Fruit fly (Drosophila melanogaster): ENCODE results near the gene CG42728.

The CG42728 gene

DNA sequence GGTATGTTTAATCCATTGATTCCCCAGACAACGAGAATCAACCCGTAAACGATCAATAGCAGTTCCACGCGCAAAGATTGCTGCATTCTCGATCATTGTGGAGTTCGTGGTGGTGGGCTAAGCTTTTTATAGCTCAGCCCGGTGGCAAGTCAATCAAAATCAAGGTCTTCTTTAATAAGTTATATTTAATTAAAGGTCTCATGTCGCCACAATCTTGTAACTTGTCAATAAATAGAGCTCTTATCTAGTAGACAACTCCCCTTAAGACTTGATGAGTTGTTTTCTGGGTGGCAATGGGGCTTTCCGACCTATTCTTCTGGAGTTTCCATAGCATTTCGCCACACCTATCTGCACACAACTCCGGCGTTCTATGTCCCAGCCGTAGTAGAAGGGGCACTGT lies at the start of gene CG42728:
Gene CG42728, minus strand, starts transcription at position 101 of the 400 bp plus-strand sequence.
- no peak for TF ChIP-seq Dll (optimal IDR thresholded peaks at IDR 0.05)
- TF ChIP-seq usp (GFP tag; optimal IDR thresholded peaks at IDR 0.05), result no peak
- TF ChIP-seq psq (optimal IDR thresholded peaks at IDR 0.05), result no peak
- no peak for TF ChIP-seq EcR (GFP tag; optimal IDR thresholded peaks at IDR 0.05)
- no peak for TF ChIP-seq pan (optimal IDR thresholded peaks at IDR 0.05)
- no peak for TF ChIP-seq CG8478 (optimal IDR thresholded peaks at IDR 0.05)

DNA sequence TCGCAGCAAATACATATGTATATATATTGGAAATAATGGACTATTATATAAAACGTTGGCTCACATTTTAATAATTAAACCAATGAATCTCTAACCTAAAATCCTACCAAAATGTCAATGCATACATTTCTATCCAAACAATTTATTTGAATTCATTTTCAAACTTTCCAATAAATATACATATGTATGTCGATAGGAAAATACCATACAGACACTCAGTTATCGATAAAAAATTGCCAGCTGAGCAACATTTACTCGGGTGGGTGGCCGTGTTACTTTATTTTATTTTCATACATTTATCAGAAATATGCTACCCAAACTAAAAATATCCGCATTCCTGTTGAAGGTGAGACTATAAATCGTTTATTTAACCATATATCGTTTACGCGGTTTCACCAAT lies 48.4 kb upstream of the CG42728 start, which contains the start of gene Ufsp2:
Gene Ufsp2, plus strand, starts transcription at position 214 of the 400 bp plus-strand sequence.
- TF ChIP-seq EcR (GFP tag; optimal IDR thresholded peaks at IDR 0.05) (no peak), usp (GFP tag; optimal IDR thresholded peaks at IDR 0.05) (no peak), pan (optimal IDR thresholded peaks at IDR 0.05) (no peak), CG8478 (optimal IDR thresholded peaks at IDR 0.05) (no peak), psq (optimal IDR thresholded peaks at IDR 0.05) (no peak), Dll (optimal IDR thresholded peaks at IDR 0.05) (no peak)

DNA sequence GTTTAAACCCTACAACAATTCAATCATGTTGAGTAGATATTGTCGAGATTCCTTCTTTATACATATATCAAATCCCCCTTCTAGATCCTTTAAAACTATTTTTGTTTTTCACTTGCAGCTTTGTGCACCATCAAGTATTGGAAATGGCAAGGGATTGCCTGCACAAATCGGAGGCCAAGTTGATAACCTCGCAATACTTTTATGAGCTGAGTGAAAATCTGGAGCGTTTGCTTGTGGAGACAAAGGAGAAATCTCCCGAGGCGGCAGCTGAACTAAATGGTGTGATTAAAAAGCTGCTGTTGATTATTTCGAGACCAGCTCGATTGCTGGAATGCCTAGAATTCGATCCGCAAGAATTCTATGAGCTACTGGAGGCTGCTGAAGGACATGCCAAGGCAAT lies 42.6 kb upstream of the CG42728 start:
- TF ChIP-seq pan (optimal IDR thresholded peaks at IDR 0.05) (no peak), Dll (optimal IDR thresholded peaks at IDR 0.05) (no peak), CG8478 (optimal IDR thresholded peaks at IDR 0.05) (no peak), psq (optimal IDR thresholded peaks at IDR 0.05) (no peak), usp (GFP tag; optimal IDR thresholded peaks at IDR 0.05) (no peak), EcR (GFP tag; optimal IDR thresholded peaks at IDR 0.05) (no peak)

DNA sequence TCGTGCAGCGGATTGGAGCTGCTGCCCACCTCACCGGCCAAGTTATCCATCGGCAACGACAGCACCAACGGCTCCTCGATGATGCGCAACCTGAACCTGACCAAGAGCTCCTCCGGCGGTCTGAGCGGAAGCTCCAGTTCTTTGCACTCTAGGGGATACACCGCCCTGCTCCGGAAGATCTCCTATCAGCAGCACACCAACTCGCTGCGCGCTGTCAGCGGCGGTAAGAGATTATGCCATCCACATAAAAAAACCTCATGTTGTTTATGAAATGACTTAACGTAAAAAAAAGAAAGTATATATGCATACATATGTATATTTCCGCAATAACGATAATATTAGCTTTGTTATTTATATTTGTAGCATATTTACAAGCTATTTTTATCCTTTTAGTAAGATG lies 40.8 kb upstream of the CG42728 start:
- TF ChIP-seq psq (optimal IDR thresholded peaks at IDR 0.05), result no peak
- TF ChIP-seq pan (optimal IDR thresholded peaks at IDR 0.05), result no peak
- TF ChIP-seq EcR (GFP tag; optimal IDR thresholded peaks at IDR 0.05), result no peak
- no peak for TF ChIP-seq CG8478 (optimal IDR thresholded peaks at IDR 0.05)
- no peak for TF ChIP-seq usp (GFP tag; optimal IDR thresholded peaks at IDR 0.05)
- no peak for TF ChIP-seq Dll (optimal IDR thresholded peaks at IDR 0.05)

DNA sequence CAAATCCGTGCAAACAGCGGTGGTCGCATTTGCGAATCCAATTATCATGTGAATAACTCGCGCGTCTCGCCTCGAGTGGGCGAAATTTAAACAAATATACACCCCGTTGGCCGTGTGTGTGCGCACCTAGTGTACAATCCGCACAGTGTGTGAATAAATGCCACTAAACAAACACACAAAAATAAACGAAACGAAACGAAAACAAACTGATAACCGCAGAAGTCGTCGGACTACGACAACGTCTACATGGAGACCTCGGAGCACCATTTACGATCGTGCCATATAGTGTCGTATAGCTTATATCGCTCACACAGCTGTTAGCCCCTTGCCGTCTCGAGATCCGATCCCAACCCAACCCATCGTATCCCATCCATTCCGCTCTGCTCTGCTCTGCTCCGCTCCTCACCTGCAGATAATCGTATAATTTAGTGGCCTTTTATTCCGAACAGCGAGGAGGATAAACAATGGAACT lies 38.5 kb upstream of the CG42728 start:
- TF ChIP-seq psq (optimal IDR thresholded peaks at IDR 0.05) (no peak), EcR (GFP tag; optimal IDR thresholded peaks at IDR 0.05) (no peak), Dll (optimal IDR thresholded peaks at IDR 0.05) (no peak), pan (optimal IDR thresholded peaks at IDR 0.05) (no peak), CG8478 (optimal IDR thresholded peaks at IDR 0.05) (no peak), usp (GFP tag; optimal IDR thresholded peaks at IDR 0.05) (no peak)

DNA sequence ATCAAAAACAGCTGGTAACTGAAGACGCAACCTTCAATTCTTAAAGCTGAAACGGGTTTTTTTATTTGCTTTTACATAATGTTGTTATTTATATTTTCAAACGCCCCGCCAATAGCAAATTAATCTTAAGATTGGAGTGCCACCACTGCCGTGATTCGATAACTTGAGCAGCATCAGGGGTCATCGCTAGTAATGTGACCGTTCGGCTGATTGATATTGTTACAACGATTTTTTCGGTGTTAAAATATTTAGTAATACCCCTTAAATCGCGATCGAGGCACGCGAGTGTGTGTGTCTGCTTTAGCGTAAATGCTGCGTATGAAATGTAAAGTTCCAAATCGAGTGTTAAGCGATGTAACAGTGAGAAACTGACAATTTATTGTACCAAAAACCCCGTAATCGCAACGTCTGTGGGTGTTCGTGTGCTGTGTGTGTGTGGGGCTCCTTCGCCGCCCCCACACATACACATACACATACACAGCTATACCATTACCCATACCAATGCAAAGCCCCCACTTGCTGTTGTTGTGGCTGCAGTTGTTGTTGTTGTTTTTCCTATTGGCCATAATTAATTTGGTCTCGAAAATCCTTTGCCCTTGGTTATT lies 37.9 kb upstream of the CG42728 start, which contains the start of gene dop:
Gene dop, plus strand, starts transcription at position 185 of the 605 bp plus-strand sequence.
- no peak for TF ChIP-seq usp (GFP tag; optimal IDR thresholded peaks at IDR 0.05)
- peak; percentile 38 for TF ChIP-seq CG8478 (optimal IDR thresholded peaks at IDR 0.05)
- no peak for TF ChIP-seq psq (optimal IDR thresholded peaks at IDR 0.05)
- TF ChIP-seq Dll (optimal IDR thresholded peaks at IDR 0.05), result no peak
- no peak for TF ChIP-seq EcR (GFP tag; optimal IDR thresholded peaks at IDR 0.05)
- no peak for TF ChIP-seq pan (optimal IDR thresholded peaks at IDR 0.05)

DNA sequence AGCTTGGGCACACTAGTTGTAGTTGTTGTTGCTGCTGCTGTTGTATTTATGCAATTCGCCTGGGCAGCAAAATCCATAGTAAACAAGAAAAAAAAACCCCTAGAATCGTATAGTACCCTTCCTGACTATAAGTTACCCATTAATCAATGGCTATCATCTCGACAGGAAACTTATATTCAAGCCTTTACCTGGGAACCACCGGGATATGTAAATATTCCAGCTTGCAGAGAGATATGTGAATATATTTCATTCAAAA lies 35.8 kb upstream of the CG42728 start:
- TF ChIP-seq EcR (GFP tag; optimal IDR thresholded peaks at IDR 0.05) (no peak), psq (optimal IDR thresholded peaks at IDR 0.05) (no peak), pan (optimal IDR thresholded peaks at IDR 0.05) (no peak), usp (GFP tag; optimal IDR thresholded peaks at IDR 0.05) (no peak), Dll (optimal IDR thresholded peaks at IDR 0.05) (no peak), CG8478 (optimal IDR thresholded peaks at IDR 0.05) (no peak)

DNA sequence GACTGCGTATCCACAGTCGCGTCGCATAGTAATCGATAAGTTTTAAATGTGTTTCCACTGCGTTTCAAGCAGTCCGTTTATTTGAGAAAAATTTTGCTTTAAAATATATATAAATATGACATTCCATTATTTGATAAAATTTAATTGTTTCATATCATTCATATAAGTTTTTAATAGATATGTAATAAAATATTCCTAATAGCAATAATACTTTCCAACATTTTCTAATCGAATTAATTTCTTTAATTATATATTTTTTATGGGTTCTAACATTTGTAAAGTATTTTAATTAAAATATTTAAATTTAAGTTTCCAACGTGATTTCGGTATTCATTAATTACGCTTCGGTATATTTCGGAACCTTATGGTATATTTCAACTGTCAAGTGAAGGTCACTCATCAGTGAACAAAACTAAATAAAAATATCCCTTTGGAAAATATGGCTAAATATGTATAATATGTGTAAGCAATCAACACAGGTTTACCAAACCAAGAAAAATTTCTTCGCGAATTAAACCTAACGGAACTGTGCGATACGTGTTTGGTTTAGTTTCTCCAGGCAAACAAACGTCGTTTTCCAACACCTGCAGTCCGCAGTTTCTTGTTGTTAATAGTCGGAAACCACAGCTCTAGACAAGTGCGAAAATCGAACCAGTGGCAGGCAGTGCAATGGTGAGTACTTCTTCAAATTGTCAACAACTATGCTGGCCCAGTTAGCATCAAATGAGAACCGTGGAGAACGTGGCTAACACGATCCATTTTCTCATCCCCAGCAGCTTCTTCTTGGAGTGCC lies 35.3 kb upstream of the CG42728 start, which contains the start of the genes CG7739 and SCCRO:
Gene CG7739, minus strand, starts transcription at position 8 of the 793 bp plus-strand sequence.
Gene SCCRO, plus strand, starts transcription at position 370 of the 793 bp plus-strand sequence.
- no peak for TF ChIP-seq EcR (GFP tag; optimal IDR thresholded peaks at IDR 0.05)
- no peak for TF ChIP-seq Dll (optimal IDR thresholded peaks at IDR 0.05)
- no peak for TF ChIP-seq usp (GFP tag; optimal IDR thresholded peaks at IDR 0.05)
- no peak for TF ChIP-seq CG8478 (optimal IDR thresholded peaks at IDR 0.05)

DNA sequence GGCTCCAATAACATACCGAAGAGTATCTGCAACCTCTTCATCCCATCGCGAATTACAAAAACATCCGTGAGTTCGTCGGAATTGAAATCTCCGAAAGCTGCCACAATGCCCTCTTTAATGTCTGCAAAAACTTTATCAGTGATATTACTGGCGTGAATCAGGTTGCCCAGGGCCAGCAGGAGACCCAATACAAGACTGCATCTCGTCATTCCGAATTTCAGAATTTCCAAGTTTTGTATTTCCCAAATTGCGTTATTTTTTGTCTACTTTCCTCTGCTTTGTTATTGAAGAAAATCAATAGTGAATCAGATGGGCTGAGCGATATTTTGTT lies 34.7 kb upstream of the CG42728 start:
- TF ChIP-seq Dll (optimal IDR thresholded peaks at IDR 0.05) (no peak), EcR (GFP tag; optimal IDR thresholded peaks at IDR 0.05) (no peak), psq (optimal IDR thresholded peaks at IDR 0.05) (no peak), usp (GFP tag; optimal IDR thresholded peaks at IDR 0.05) (no peak), pan (optimal IDR thresholded peaks at IDR 0.05) (no peak), CG8478 (optimal IDR thresholded peaks at IDR 0.05) (no peak)

DNA sequence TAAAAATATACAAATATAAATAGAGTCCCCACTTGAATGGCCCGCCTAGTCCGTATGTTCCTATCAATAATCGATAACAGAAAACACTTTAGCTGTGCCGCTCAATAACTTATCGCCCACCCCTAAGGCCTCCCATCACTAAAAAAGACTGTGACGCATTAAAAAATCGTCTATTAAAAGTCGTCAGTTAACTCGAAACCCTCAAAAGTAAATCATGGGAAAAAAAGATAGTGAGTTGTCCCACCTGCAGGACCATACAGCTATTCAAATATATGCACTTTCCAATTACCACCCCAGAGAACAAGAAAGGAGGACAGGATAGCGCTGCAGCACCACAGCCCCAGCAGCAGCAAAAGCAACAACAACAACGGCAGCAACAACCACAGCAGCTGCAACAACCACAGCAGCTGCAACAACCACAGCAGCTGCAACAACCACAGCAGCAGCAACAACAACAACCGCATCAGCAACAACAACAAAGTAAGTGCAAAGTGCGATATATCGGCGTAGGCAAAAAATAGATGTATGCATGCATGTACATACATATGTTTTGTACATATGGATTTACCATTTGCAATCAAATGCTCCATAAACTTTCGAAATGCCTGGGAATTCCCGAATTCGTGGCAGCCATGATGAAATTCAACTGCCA lies 26.1 kb upstream of the CG42728 start, which contains the start of gene AGO2:
Gene AGO2, plus strand, starts transcription at position 121 of the 652 bp plus-strand sequence.
- TF ChIP-seq CG8478 (optimal IDR thresholded peaks at IDR 0.05), result no peak
- no peak for TF ChIP-seq EcR (GFP tag; optimal IDR thresholded peaks at IDR 0.05)
- no peak for TF ChIP-seq usp (GFP tag; optimal IDR thresholded peaks at IDR 0.05)
- TF ChIP-seq pan (optimal IDR thresholded peaks at IDR 0.05), result no peak
- no peak for TF ChIP-seq Dll (optimal IDR thresholded peaks at IDR 0.05)
- TF ChIP-seq psq (optimal IDR thresholded peaks at IDR 0.05), result no peak

DNA sequence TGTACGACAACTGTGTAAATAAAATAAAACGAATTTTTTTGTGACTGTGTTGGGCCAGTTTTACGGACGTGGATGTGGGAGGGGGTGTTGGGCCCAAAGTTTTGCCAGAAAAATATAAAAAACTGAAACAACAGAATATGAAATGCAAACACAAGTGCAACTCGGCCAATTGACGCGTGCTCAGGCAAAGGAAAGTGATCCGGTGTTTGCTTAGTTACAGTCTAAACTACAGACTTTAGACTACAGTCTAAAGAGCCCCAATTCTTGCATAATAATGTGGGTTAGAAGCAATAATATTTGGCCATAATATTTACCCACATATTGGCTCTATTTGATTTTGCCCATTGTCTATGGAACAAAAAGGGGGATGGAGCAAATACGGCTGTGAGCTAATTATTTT lies 20.8 kb upstream of the CG42728 start:
- TF ChIP-seq psq (optimal IDR thresholded peaks at IDR 0.05) (no peak), Dll (optimal IDR thresholded peaks at IDR 0.05) (no peak), pan (optimal IDR thresholded peaks at IDR 0.05) (no peak), usp (GFP tag; optimal IDR thresholded peaks at IDR 0.05) (no peak), EcR (GFP tag; optimal IDR thresholded peaks at IDR 0.05) (no peak), CG8478 (optimal IDR thresholded peaks at IDR 0.05) (no peak)

All from whole organism.